Fruit fly (Drosophila melanogaster) whole organism, pupa: ENCODE measurements around the gene Taf13.
A peak's percentile ranks its signal among the peaks of the same experiment; 100 is the strongest.

Experiments
- CG10348 ChIP-seq: fragments of 200-800 bp; sonication (Bioruptor generic); IDR thresholded peaks from 2 replicates; pipeline ENCODE4 v1.3.6; 2022; ENCODE audit warnings: missing biosample characterization, missing genetic modification characterization
- CG12605 ChIP-seq: fragments of 200-800 bp; sonication (Bioruptor generic); IDR thresholded peaks from 2 replicates; pipeline ENCODE4 v1.3.6; 2022; ENCODE audit warnings: missing biosample characterization, missing genetic modification characterization
- CG13204 ChIP-seq: fragments of 200-800 bp; sonication (Bioruptor generic); optimal IDR thresholded peaks from 2 replicates; lab custom pipeline; 2018; ENCODE audit warnings: missing biosample characterization, mild to moderate bottlenecking, missing genetic modification characterization, moderate library complexity
- CG14655 ChIP-seq: fragments of 200-800 bp; sonication (Bioruptor generic); optimal IDR thresholded peaks from 3 replicates; lab custom pipeline; 2017; ENCODE audit warnings: mild to moderate bottlenecking, missing biosample characterization, missing genetic modification reagents, missing genetic modification characterization
- CG15710 ChIP-seq: fragments of 200-800 bp; sonication (Bioruptor generic); optimal IDR thresholded peaks from 2 replicates; lab custom pipeline; 2018; ENCODE audit warnings: missing biosample characterization, mild to moderate bottlenecking, missing genetic modification characterization, moderate library complexity
- CG17806 ChIP-seq: fragments of 200-800 bp; sonication (Bioruptor generic); optimal IDR thresholded peaks from 2 replicates; lab custom pipeline; 2018; ENCODE audit warnings: missing biosample characterization, mild to moderate bottlenecking, missing genetic modification characterization, moderate library complexity
- CG32121 ChIP-seq: fragments of 200-800 bp; sonication (Bioruptor generic); IDR thresholded peaks from 2 replicates; pipeline ENCODE4 v1.3.6; 2022; ENCODE audit warnings: missing biosample characterization, missing genetic modification characterization
- CG34367 ChIP-seq: fragments of 200-800 bp; sonication (Bioruptor generic); optimal IDR thresholded peaks from 2 replicates; lab custom pipeline; 2018; ENCODE audit warnings: missing biosample characterization, mild to moderate bottlenecking, missing genetic modification characterization
- CG4496 ChIP-seq: fragments of 200-800 bp; sonication (Bioruptor generic); IDR thresholded peaks from 3 replicates; pipeline ENCODE4 v1.3.6; 2022; ENCODE audit warnings: missing biosample characterization, missing genetic modification characterization
- CG8159 ChIP-seq: fragments of 200-800 bp; sonication (Bioruptor generic); optimal IDR thresholded peaks from 3 replicates; lab custom pipeline; 2018; ENCODE audit warnings: missing biosample characterization, mild to moderate bottlenecking, missing genetic modification characterization, moderate library complexity
- CG8301 ChIP-seq: fragments of 200-800 bp; sonication (Bioruptor generic); optimal IDR thresholded peaks from 2 replicates; lab custom pipeline; 2018; ENCODE audit warnings: missing biosample characterization, mild to moderate bottlenecking, missing genetic modification characterization
- CG9948 ChIP-seq: fragments of 200-800 bp; sonication (Bioruptor generic); optimal IDR thresholded peaks from 2 replicates; lab custom pipeline; 2018; ENCODE audit warnings: missing biosample characterization, mild to moderate bottlenecking, missing genetic modification characterization, moderate library complexity
- D1 ChIP-seq: fragments of 200-800 bp; sonication (Bioruptor generic); optimal IDR thresholded peaks from 2 replicates; lab custom pipeline; 2018; ENCODE audit warnings: missing biosample characterization, mild to moderate bottlenecking, missing genetic modification characterization, moderate library complexity
- EcR ChIP-seq: fragments of 200-800 bp; sonication (Bioruptor generic); optimal IDR thresholded peaks from 3 replicates; lab custom pipeline; 2019; ENCODE audit warnings: missing biosample characterization, missing genetic modification characterization, mild to moderate bottlenecking, moderate library complexity, missing genetic modification reagents
- Ets98B ChIP-seq: fragments of 200-800 bp; sonication (Bioruptor generic); IDR thresholded peaks from 2 replicates; pipeline ENCODE4 v1.3.6; 2022; ENCODE audit warnings: missing biosample characterization, missing genetic modification characterization
- Pif1A ChIP-seq: fragments of 200-800 bp; sonication (Bioruptor generic); optimal IDR thresholded peaks from 3 replicates; lab custom pipeline; 2016; ENCODE audit warnings: missing biosample characterization, missing genetic modification characterization
- Pif1B ChIP-seq: fragments of 200-800 bp; sonication (Bioruptor generic); optimal IDR thresholded peaks from 3 replicates; lab custom pipeline; 2016; ENCODE audit warnings: missing biosample characterization, missing genetic modification characterization
- Snoo ChIP-seq: fragments of 200-800 bp; sonication (Bioruptor generic); optimal IDR thresholded peaks from 3 replicates; lab custom pipeline; 2017; ENCODE audit warnings: missing biosample characterization, mild to moderate bottlenecking, missing genetic modification characterization, inconsistent platforms
- fd96Ca ChIP-seq: fragments of 200-800 bp; sonication (Bioruptor generic); IDR thresholded peaks from 3 replicates; pipeline ENCODE4 v1.3.6; 2022; ENCODE audit warnings: missing biosample characterization, missing genetic modification characterization
- gl ChIP-seq: fragments of 200-800 bp; sonication (Bioruptor generic); optimal IDR thresholded peaks from 2 replicates; lab custom pipeline; 2018; ENCODE audit warnings: missing biosample characterization, mild to moderate bottlenecking, missing genetic modification characterization
- rn ChIP-seq: fragments of 200-800 bp; sonication (Bioruptor generic); IDR thresholded peaks from 2 replicates; pipeline ENCODE4 v1.3.6; 2022; ENCODE audit warnings: missing biosample characterization, missing genetic modification characterization

The Taf13 gene

dm6 chr2L:20084068-20084651 is 9.5 kb downstream of the Taf13 start:
- TF ChIP-seq CG32121 = peak; percentile 28
- peak; percentile 64; the same call in 1 of the 2 replicates for TF ChIP-seq CG12605 (GFP tag; lab: Robert Waterston, UW)
- TF ChIP-seq CG13204 (GFP tag; lab: Kevin White, UChicago) = peak; percentile 39
- TF ChIP-seq Snoo (tag; lab: Kevin White, UChicago) = no peak
- no peak for TF ChIP-seq CG14655 (GFP tag; lab: Kevin White, UChicago)

dm6 chr2L:20082965-20083855 is 10.4 kb downstream of the Taf13 start:
- TF ChIP-seq CG17806 (peak; percentile 41), CG10348 (GFP tag; lab: Robert Waterston, UW) (no peak), CG9948 (tag; lab: Kevin White, UChicago) (peak; percentile 14), CG13204 (GFP tag; lab: Kevin White, UChicago) (no peak), CG8301 (tag; lab: Kevin White, UChicago) (peak; percentile 39), CG34367 (tag; lab: Kevin White, UChicago) (peak; percentile 14), CG14655 (GFP tag; lab: Kevin White, UChicago) (peak; percentile 28), fd96Ca (0 out of 3 replicates have a peak, but pooled peaks have one; percentile 21), Ets98B (GFP tag; lab: Robert Waterston, UW) (peak; percentile 53), CG32121 (peak; percentile 27; the same call in 1 of the 2 replicates), CG15710 (tag; lab: Kevin White, UChicago) (peak; percentile 40), CG8159 (peak; percentile 38), CG12605 (GFP tag; lab: Robert Waterston, UW) (no peak), gl (no peak), D1 (no peak), Pif1A (peak; percentile 24), CG4496 (GFP tag; lab: Robert Waterston, UW) (peak; percentile 68), Snoo (tag; lab: Kevin White, UChicago) (peak; percentile 17), EcR (peak; percentile 6), Pif1B (GFP tag; lab: Kevin White, UChicago) (no peak), rn (no peak)

dm6 chr2L:20082155-20082964 is 11.3 kb downstream of the Taf13 start:
- no peak for TF ChIP-seq CG8159
- peak; percentile 50 for TF ChIP-seq EcR
- TF ChIP-seq Pif1B (GFP tag; lab: Kevin White, UChicago) = no peak
- TF ChIP-seq CG13204 (GFP tag; lab: Kevin White, UChicago) = peak; percentile 51
- TF ChIP-seq Pif1A = no peak
- no peak for TF ChIP-seq CG9948 (tag; lab: Kevin White, UChicago)
- no peak for TF ChIP-seq CG4496 (GFP tag; lab: Robert Waterston, UW)
- no peak for TF ChIP-seq CG14655 (GFP tag; lab: Kevin White, UChicago)
- TF ChIP-seq CG10348 (GFP tag; lab: Robert Waterston, UW) = no peak
- TF ChIP-seq Ets98B (GFP tag; lab: Robert Waterston, UW) = no peak
- TF ChIP-seq CG34367 (tag; lab: Kevin White, UChicago) = no peak
- TF ChIP-seq fd96Ca = no peak

- TF ChIP-seq CG8301 (tag; lab: Kevin White, UChicago) = no peak
- peak; percentile 5 for TF ChIP-seq gl
- TF ChIP-seq CG9948 (tag; lab: Kevin White, UChicago) = no peak
- no peak for TF ChIP-seq CG17806
- no peak for TF ChIP-seq CG15710 (tag; lab: Kevin White, UChicago)
- TF ChIP-seq CG14655 (GFP tag; lab: Kevin White, UChicago) = no peak
- no peak for TF ChIP-seq Ets98B (GFP tag; lab: Robert Waterston, UW)
- 0 out of 2 replicates have a peak, but pooled peaks have one; percentile 14 for TF ChIP-seq CG32121
- no peak for TF ChIP-seq Pif1A
- TF ChIP-seq CG4496 (GFP tag; lab: Robert Waterston, UW) = 0 out of 3 replicates have a peak, but pooled peaks have one; percentile 24
- TF ChIP-seq Snoo (tag; lab: Kevin White, UChicago) = no peak
- no peak for TF ChIP-seq CG34367 (tag; lab: Kevin White, UChicago)
- TF ChIP-seq D1 = no peak
- TF ChIP-seq fd96Ca = no peak
- TF ChIP-seq CG10348 (GFP tag; lab: Robert Waterston, UW) = no peak
Observed at dm6 chr2L:20080772-20081171, 12.9 kb downstream of the Taf13 start.

dm6 chr2L:20078880-20079279 is 14.8 kb downstream of the Taf13 start:
- no peak for TF ChIP-seq CG8159
- TF ChIP-seq Pif1A = peak; percentile 11
- TF ChIP-seq, all 21 proteins: peak for 1
